Worm (Caenorhabditis elegans) whole organism, L2 larva: Measurements from ENCODE around the gene C17G10.1.

Source experiments
- C34F6.9 ChIP-seq: fragments of 150-350 bp; optimal IDR thresholded peaks from 2 replicates; lab custom pipeline; 2014; ENCODE audit warnings: missing biosample characterization, missing genetic modification characterization
- F13H6.1 ChIP-seq: sonication (generic microtip); optimal IDR thresholded peaks from 2 replicates; lab custom pipeline; 2016; ENCODE audit warnings: missing genetic modification characterization, missing compliant biosample characterization
- Y55F3AM.14 ChIP-seq: fragments of 200-800 bp; sonication (Bioruptor generic); optimal IDR thresholded peaks from 2 replicates; lab custom pipeline; 2018; ENCODE audit warnings: mild to moderate bottlenecking, missing genetic modification characterization, missing compliant biosample characterization
- ZK546.5 ChIP-seq: sonication (generic microtip); optimal IDR thresholded peaks from 2 replicates; lab custom pipeline; 2017; ENCODE audit warnings: missing biosample characterization, missing genetic modification characterization
- alr-1 ChIP-seq: fragments of 150-350 bp; optimal IDR thresholded peaks from 2 replicates; lab custom pipeline; 2014; ENCODE audit warnings: missing biosample characterization, missing genetic modification characterization
- aly-2 ChIP-seq: fragments of 150-350 bp; optimal IDR thresholded peaks from 2 replicates; lab custom pipeline; 2014; ENCODE audit warnings: missing biosample characterization, missing genetic modification characterization
- ama-1 ChIP-seq: fragments of 150-350 bp; optimal IDR thresholded peaks from 2 replicates; lab custom pipeline; 2018; ENCODE audit warnings: inconsistent platforms
- blmp-1 ChIP-seq: sonication (generic microtip); optimal IDR thresholded peaks from 2 replicates; lab custom pipeline; 2017; ENCODE audit warnings: missing genetic modification characterization, mild to moderate bottlenecking, missing compliant biosample characterization, antibody characterized with exemption, moderate library complexity; ENCODE audit not compliant: insufficient read depth
- ceh-16 ChIP-seq: fragments of 150-350 bp; optimal IDR thresholded peaks from 2 replicates; lab custom pipeline; 2014; ENCODE audit warnings: missing biosample characterization, missing genetic modification characterization
- ceh-82 ChIP-seq: fragments of 150-350 bp; optimal IDR thresholded peaks from 2 replicates; lab custom pipeline; 2014; ENCODE audit warnings: missing biosample characterization, missing genetic modification characterization
- crh-2 ChIP-seq: sonication (generic microtip); optimal IDR thresholded peaks from 2 replicates; lab custom pipeline; 2017; ENCODE audit warnings: missing biosample characterization, missing genetic modification characterization
- dmd-4 ChIP-seq: sonication (generic microtip); optimal IDR thresholded peaks from 2 replicates; lab custom pipeline; 2017; ENCODE audit warnings: missing biosample characterization, missing genetic modification characterization
- egl-27 ChIP-seq: sonication (generic microtip); optimal IDR thresholded peaks from 3 replicates; lab custom pipeline; 2017; ENCODE audit warnings: missing biosample characterization, missing genetic modification reagents, missing genetic modification characterization
- elt-1 ChIP-seq: fragments of 150-350 bp; optimal IDR thresholded peaks from 2 replicates; lab custom pipeline; 2014; ENCODE audit warnings: missing biosample characterization, missing genetic modification characterization
- elt-3 ChIP-seq: sonication (generic microtip); optimal IDR thresholded peaks from 2 replicates; lab custom pipeline; 2017; ENCODE audit warnings: missing biosample characterization, missing genetic modification characterization
- fos-1 ChIP-seq: fragments of 150-350 bp; optimal IDR thresholded peaks from 2 replicates; lab custom pipeline; 2014; ENCODE audit warnings: missing biosample characterization, missing genetic modification characterization
- gmeb-1 ChIP-seq: fragments of 150-350 bp; optimal IDR thresholded peaks from 2 replicates; lab custom pipeline; 2014; ENCODE audit warnings: missing biosample characterization, missing genetic modification characterization
- lin-11 ChIP-seq: fragments of 150-350 bp; sonication (generic microtip); optimal IDR thresholded peaks from 2 replicates; lab custom pipeline; 2014; ENCODE audit warnings: missing biosample characterization, missing genetic modification characterization, inconsistent platforms, mixed read lengths
- lin-13 ChIP-seq: fragments of 150-350 bp; optimal IDR thresholded peaks from 2 replicates; lab custom pipeline; 2014; ENCODE audit warnings: missing biosample characterization, missing genetic modification reagents, missing genetic modification characterization
- lin-39 ChIP-seq: fragments of 150-350 bp; optimal IDR thresholded peaks from 2 replicates; lab custom pipeline; 2014; ENCODE audit warnings: missing biosample characterization, missing genetic modification reagents, missing genetic modification characterization
- lsy-2 ChIP-seq, 2 experiments: fragments of 150-350 bp in 1 of 2; sonication (generic microtip) in 1 of 2; optimal IDR thresholded peaks; 2 replicates each; lab custom pipeline; 2014 to 2017; ENCODE audit warnings: missing biosample characterization in 2 of 2, missing genetic modification characterization in 2 of 2
- mab-5 ChIP-seq: fragments of 150-350 bp; optimal IDR thresholded peaks from 2 replicates; lab custom pipeline; 2014; ENCODE audit warnings: missing biosample characterization, missing genetic modification characterization
- mbf-1 ChIP-seq: sonication (generic microtip); optimal IDR thresholded peaks from 2 replicates; lab custom pipeline; 2017; ENCODE audit warnings: missing biosample characterization, missing genetic modification characterization
- mdl-1 ChIP-seq, 2 experiments: fragments of 150-350 bp in 1 of 2; sonication (generic microtip) in 1 of 2; optimal IDR thresholded peaks; 2 replicates each; lab custom pipeline; 2017; ENCODE audit warnings: missing biosample characterization in 2 of 2, missing genetic modification characterization in 2 of 2
- nhr-10 ChIP-seq: sonication (generic microtip); optimal IDR thresholded peaks from 2 replicates; lab custom pipeline; 2017; ENCODE audit warnings: missing biosample characterization, missing genetic modification characterization
- nhr-11 ChIP-seq: fragments of 150-350 bp; optimal IDR thresholded peaks from 2 replicates; lab custom pipeline; 2014; ENCODE audit warnings: missing biosample characterization, missing genetic modification characterization
- nhr-12 ChIP-seq: fragments of 150-350 bp; optimal IDR thresholded peaks from 2 replicates; lab custom pipeline; 2014; ENCODE audit warnings: missing biosample characterization, missing genetic modification characterization
- nhr-129 ChIP-seq: fragments of 150-350 bp; optimal IDR thresholded peaks from 2 replicates; lab custom pipeline; 2014; ENCODE audit warnings: missing biosample characterization, missing genetic modification characterization
- nhr-21 ChIP-seq: fragments of 150-350 bp; optimal IDR thresholded peaks from 2 replicates; lab custom pipeline; 2014; ENCODE audit warnings: missing biosample characterization, missing genetic modification characterization
- nhr-23 ChIP-seq: fragments of 150-350 bp; optimal IDR thresholded peaks from 2 replicates; lab custom pipeline; 2014; ENCODE audit warnings: missing biosample characterization, missing genetic modification reagents, missing genetic modification characterization
- nhr-237 ChIP-seq: fragments of 150-350 bp; optimal IDR thresholded peaks from 2 replicates; lab custom pipeline; 2014; ENCODE audit warnings: missing biosample characterization, missing genetic modification characterization
- nhr-25 ChIP-seq: fragments of 150-350 bp; sonication (generic microtip); optimal IDR thresholded peaks from 3 replicates; lab custom pipeline; 2014; ENCODE audit warnings: missing biosample characterization, missing genetic modification characterization
- nhr-6 ChIP-seq: fragments of 150-350 bp; optimal IDR thresholded peaks from 2 replicates; lab custom pipeline; 2014; ENCODE audit warnings: missing biosample characterization, missing genetic modification characterization
- nhr-77 ChIP-seq: fragments of 150-350 bp; optimal IDR thresholded peaks from 2 replicates; lab custom pipeline; 2014; ENCODE audit warnings: missing biosample characterization, missing genetic modification characterization
- peb-1 ChIP-seq: fragments of 150-350 bp; optimal IDR thresholded peaks from 2 replicates; lab custom pipeline; 2014; ENCODE audit warnings: missing biosample characterization, missing genetic modification characterization
- sem-4 ChIP-seq: fragments of 150-350 bp; optimal IDR thresholded peaks from 2 replicates; lab custom pipeline; 2014; ENCODE audit warnings: missing biosample characterization, missing genetic modification reagents, missing genetic modification characterization
- skn-1 ChIP-seq: sonication (generic microtip); optimal IDR thresholded peaks from 2 replicates; lab custom pipeline; 2017; ENCODE audit warnings: missing biosample characterization, missing genetic modification characterization
- sma-3 ChIP-seq: sonication (generic microtip); optimal IDR thresholded peaks from 2 replicates; lab custom pipeline; 2016; ENCODE audit warnings: missing genetic modification reagents, missing genetic modification characterization, missing compliant biosample characterization
- sma-9 ChIP-seq, 2 experiments: fragments of 150-350 bp in 1 of 2; sonication (generic microtip) in 1 of 2; optimal IDR thresholded peaks; 2 replicates each; lab custom pipeline; 2014 to 2016; ENCODE audit warnings: missing genetic modification characterization in 2 of 2, mild to moderate bottlenecking in 1 of 2, missing biosample characterization in 1 of 2, missing compliant biosample characterization in 1 of 2, missing genetic modification reagents in 1 of 2, moderate library complexity in 1 of 2
- snpc-4 ChIP-seq: fragments of 150-350 bp; optimal IDR thresholded peaks from 2 replicates; lab custom pipeline; 2014; ENCODE audit warnings: missing biosample characterization, missing genetic modification characterization
- unc-39 ChIP-seq: fragments of 150-350 bp; optimal IDR thresholded peaks from 2 replicates; lab custom pipeline; 2014; ENCODE audit warnings: missing biosample characterization, missing genetic modification characterization
- unc-55 ChIP-seq: fragments of 150-350 bp; sonication (generic microtip); optimal IDR thresholded peaks from 3 replicates; lab custom pipeline; 2014; ENCODE audit warnings: missing biosample characterization, missing genetic modification reagents, missing genetic modification characterization
- unc-62 ChIP-seq: fragments of 150-350 bp; optimal IDR thresholded peaks from 2 replicates; lab custom pipeline; 2014; ENCODE audit warnings: missing biosample characterization, missing genetic modification reagents, missing genetic modification characterization
- zag-1 ChIP-seq: fragments of 150-350 bp; optimal IDR thresholded peaks from 2 replicates; lab custom pipeline; 2014; ENCODE audit warnings: missing biosample characterization, missing genetic modification characterization
- ztf-1 ChIP-seq: fragments of 200-800 bp; sonication (Bioruptor generic); conservative IDR thresholded peaks from 2 replicates; pipeline ENCODE4 v1.3.6; 2022; ENCODE audit warnings: missing genetic modification characterization, missing compliant biosample characterization
- ztf-11 ChIP-seq: sonication (generic microtip); optimal IDR thresholded peaks from 2 replicates; lab custom pipeline; 2017; ENCODE audit warnings: missing biosample characterization, missing genetic modification characterization
- ztf-4 ChIP-seq: fragments of 150-350 bp; optimal IDR thresholded peaks from 2 replicates; lab custom pipeline; 2014; ENCODE audit warnings: missing biosample characterization, missing genetic modification characterization

C17G10.1 gene

DNA sequence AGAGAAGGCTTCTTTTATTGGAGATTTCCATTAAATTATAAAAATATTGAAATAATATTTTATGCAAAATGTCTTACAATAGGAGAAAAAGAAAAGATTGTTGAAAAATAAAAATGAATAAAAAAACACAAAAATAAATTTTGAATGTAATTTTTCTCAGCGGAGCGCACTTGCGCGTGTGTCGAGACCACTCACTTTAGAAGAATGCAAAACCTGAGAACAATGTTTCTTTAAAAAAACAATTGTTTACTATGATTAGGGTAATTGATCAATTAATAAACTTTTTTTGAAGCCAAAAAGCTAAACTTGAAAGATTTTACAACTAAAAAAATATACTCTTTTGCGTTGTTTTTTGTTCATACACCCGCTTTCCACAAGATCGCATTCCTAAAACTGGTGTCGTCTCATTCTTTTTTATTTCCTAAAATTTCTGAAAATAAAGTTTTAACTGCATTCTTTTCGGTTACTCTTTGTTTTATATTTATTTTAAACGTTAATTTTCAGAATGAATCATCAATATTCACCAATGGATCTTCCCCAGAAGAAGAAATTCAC is 2.1 kb upstream of the C17G10.1 start, which contains the start of gene ttc-4:
Gene ttc-4 (plus strand): TSS at position 505 of the 555 bp plus-strand sequence.
- TF ChIP-seq C34F6.9 (tag; lab: Kevin White, UChicago) (peak; percentile 68), aly-2 (no peak), nhr-25 (tag; lab: Kevin White, UChicago) (peak; percentile 22), nhr-10 (tag; lab: Kevin White, UChicago) (no peak), lin-39 (tag; lab: Kevin White, UChicago) (no peak), sma-3 (peak; percentile 20), dmd-4 (tag; lab: Kevin White, UChicago) (no peak), F13H6.1 (tag; lab: Kevin White, UChicago) (peak; percentile 4), gmeb-1 (tag; lab: Kevin White, UChicago) (no peak), lsy-2 (tag; optimal IDR thresholded peaks at IDR 0.05; lab: Kevin White, UChicago) (peak in 1 of 2 experiments; percentile 66), snpc-4 (tag; lab: Kevin White, UChicago) (no peak), fos-1 (tag; lab: Kevin White, UChicago) (peak; percentile 25), lin-13 (GFP tag; lab: Kevin White, UChicago) (peak; percentile 27), crh-2 (tag; lab: Kevin White, UChicago) (peak; percentile 28), nhr-237 (tag; lab: Kevin White, UChicago) (no peak), nhr-129 (peak; percentile 27), skn-1 (tag; lab: Kevin White, UChicago) (no peak), ZK546.5 (tag; lab: Kevin White, UChicago) (no peak), egl-27 (tag; lab: Kevin White, UChicago) (no peak), unc-55 (peak; percentile 76)

DNA sequence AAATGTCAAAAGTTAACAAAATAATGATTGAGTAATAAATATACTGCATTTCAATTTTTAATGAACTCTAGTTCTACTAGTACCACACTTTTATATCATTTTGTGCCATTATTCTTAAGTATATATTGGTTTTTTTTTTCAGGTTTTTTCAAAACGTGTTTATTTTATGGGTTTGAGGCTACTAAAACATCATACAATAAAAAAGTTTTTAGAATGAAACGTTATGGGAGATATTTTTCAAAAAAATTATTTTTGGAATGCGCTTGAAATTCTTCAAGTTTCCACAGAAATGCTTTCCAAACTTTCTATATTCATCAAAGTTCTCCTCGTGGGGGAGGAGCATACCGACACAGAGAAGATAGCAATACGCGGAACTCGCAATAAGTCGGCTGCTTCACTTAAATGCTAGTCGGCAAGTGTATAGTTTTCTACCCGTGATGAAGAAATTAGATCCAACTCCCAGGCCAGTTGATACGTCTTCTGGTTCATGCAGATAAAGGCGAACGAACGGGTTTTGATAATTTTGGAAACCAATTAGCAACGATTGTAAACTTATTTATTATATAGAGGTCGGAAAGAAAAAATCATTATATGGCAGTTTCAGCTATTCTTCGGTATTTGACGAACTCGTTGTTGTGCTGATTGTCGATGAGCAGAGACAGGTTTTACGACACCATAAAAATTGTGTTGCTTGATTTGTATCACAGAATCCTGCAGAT is 3.1 kb downstream of the C17G10.1 start, which contains the start of gene C17G10.10:
Gene C17G10.10 (minus strand): TSS at position 51 of the 719 bp plus-strand sequence.
- TF ChIP-seq unc-55 (no peak), aly-2 (no peak), mbf-1 (no peak), dmd-4 (tag; lab: Kevin White, UChicago) (no peak), mab-5 (tag; lab: Kevin White, UChicago) (no peak), sma-9 (GFP tag; optimal IDR thresholded peaks at IDR 0.05; lab: Kevin White, UChicago) (peak; percentile 91), sma-9 (tag; optimal IDR thresholded peaks at IDR 0.05; lab: Kevin White, UChicago) (no peak), nhr-129 (peak; percentile 45), nhr-11 (tag; lab: Kevin White, UChicago) (no peak), nhr-25 (tag; lab: Kevin White, UChicago) (peak; percentile 62), snpc-4 (tag; lab: Kevin White, UChicago) (peak; percentile 99), unc-62 (GFP tag; lab: Kevin White, UChicago) (no peak), skn-1 (tag; lab: Kevin White, UChicago) (no peak), ceh-82 (tag; lab: Kevin White, UChicago) (no peak), lin-13 (GFP tag; lab: Kevin White, UChicago) (peak; percentile 53), nhr-23 (tag; lab: Kevin White, UChicago) (no peak), lin-11 (tag; lab: Kevin White, UChicago) (no peak), nhr-21 (tag; lab: Kevin White, UChicago) (peak; percentile 78), alr-1 (tag; lab: Kevin White, UChicago) (no peak), elt-3 (tag; lab: Kevin White, UChicago) (no peak), zag-1 (no peak), lsy-2 (tag; optimal IDR thresholded peaks at IDR 0.05; lab: Kevin White, UChicago) (peak; percentile 62 to 75), nhr-237 (tag; lab: Kevin White, UChicago) (no peak), ztf-4 (tag; lab: Kevin White, UChicago) (peak; percentile 9), ceh-16 (tag; lab: Kevin White, UChicago) (peak; percentile 75), nhr-77 (tag; lab: Kevin White, UChicago) (peak; percentile 68), mdl-1 (tag; optimal IDR thresholded peaks at IDR 0.05; lab: Kevin White, UChicago) (peak; percentile 54 to 59), ama-1 (lab: Kevin White, UChicago) (peak; percentile 98), Y55F3AM.14 (GFP tag; lab: Kevin White, UChicago) (no peak), unc-39 (tag; lab: Kevin White, UChicago) (no peak), gmeb-1 (tag; lab: Kevin White, UChicago) (peak; percentile 82), nhr-6 (tag; lab: Kevin White, UChicago) (peak; percentile 41), sem-4 (tag; lab: Kevin White, UChicago) (no peak), sma-3 (peak; percentile 87), ZK546.5 (tag; lab: Kevin White, UChicago) (no peak), F13H6.1 (tag; lab: Kevin White, UChicago) (peak; percentile 58), blmp-1 (tag; lab: Kevin White, UChicago) (no peak), elt-1 (tag; lab: Kevin White, UChicago) (no peak), lin-39 (tag; lab: Kevin White, UChicago) (no peak), C34F6.9 (tag; lab: Kevin White, UChicago) (peak; percentile 20), peb-1 (tag; lab: Kevin White, UChicago) (no peak), egl-27 (tag; lab: Kevin White, UChicago) (peak; percentile 72), ztf-11 (no peak), nhr-12 (tag; lab: Kevin White, UChicago) (no peak), crh-2 (tag; lab: Kevin White, UChicago) (peak; percentile 69), ztf-1 (GFP tag; lab: Robert Waterston, UW) (no peak), fos-1 (tag; lab: Kevin White, UChicago) (peak; percentile 85)
